Fruit fly (Drosophila melanogaster) whole organism, wandering third instar larva: ENCODE data around the gene RpS17.
A peak's percentile ranks its signal among the peaks of the same experiment; 100 is the strongest.

ENCODE experiments used
- Abd-B ChIP-seq: fragments of >200 bp; optimal IDR thresholded peaks from 2 replicates; lab custom pipeline; 2017; ENCODE audit warnings: missing biosample characterization, missing genetic modification characterization
- CG32264 ChIP-seq: fragments of 200-800 bp; sonication (Bioruptor generic); optimal IDR thresholded peaks from 2 replicates; lab custom pipeline; 2016; ENCODE audit warnings: missing biosample characterization, missing genetic modification characterization
- CG9705 ChIP-seq: fragments of 200-800 bp; sonication (Bioruptor generic); optimal IDR thresholded peaks from 2 replicates; lab custom pipeline; 2018; ENCODE audit warnings: missing biosample characterization, mild to moderate bottlenecking, missing genetic modification characterization
- CrebA ChIP-seq: fragments of 200-800 bp; sonication (Bioruptor generic); optimal IDR thresholded peaks from 2 replicates; lab custom pipeline; 2016; ENCODE audit warnings: missing biosample characterization, mild to moderate bottlenecking, missing genetic modification characterization, borderline replicate concordance
- Dfd ChIP-seq: fragments of >200 bp; optimal IDR thresholded peaks from 2 replicates; lab custom pipeline; 2017; ENCODE audit warnings: missing biosample characterization, missing genetic modification characterization
- Dif ChIP-seq: fragments of 200-275, 200-300 bp; sonication (Bioruptor generic); optimal IDR thresholded peaks from 2 replicates; lab custom pipeline; 2018; ENCODE audit warnings: missing biosample characterization, missing genetic modification characterization; ENCODE audit not compliant: partially characterized antibody
- GATAd ChIP-seq: sonication (Bioruptor generic); optimal IDR thresholded peaks from 2 replicates; lab custom pipeline; 2016; ENCODE audit warnings: missing biosample characterization, missing genetic modification characterization
- HLH106 ChIP-seq: fragments of 200-800 bp; optimal IDR thresholded peaks from 3 replicates; lab custom pipeline; 2019; ENCODE audit warnings: missing biosample characterization, mild to moderate bottlenecking, missing genetic modification characterization, moderate library complexity
- Hnf4 ChIP-seq: fragments of 200-800 bp; sonication (Bioruptor generic); optimal IDR thresholded peaks from 2 replicates; lab custom pipeline; 2016; ENCODE audit warnings: missing biosample characterization, mild to moderate bottlenecking, missing genetic modification characterization
- Hr78 ChIP-seq: fragments of >200 bp; optimal IDR thresholded peaks from 2 replicates; lab custom pipeline; 2017; ENCODE audit warnings: missing biosample characterization, missing genetic modification characterization
- Hr83 ChIP-seq: fragments of 200-300 bp; sonication (Bioruptor generic); optimal IDR thresholded peaks from 2 replicates; lab custom pipeline; 2016; ENCODE audit warnings: missing biosample characterization, mild to moderate bottlenecking, missing genetic modification characterization, moderate library complexity; ENCODE audit not compliant: poor library complexity, severe bottlenecking
- Jra ChIP-seq: sonication (Bioruptor generic); optimal IDR thresholded peaks from 2 replicates; lab custom pipeline; 2016; ENCODE audit warnings: missing biosample characterization, missing genetic modification characterization
- Mio ChIP-seq: sonication (Bioruptor generic); optimal IDR thresholded peaks from 2 replicates; lab custom pipeline; 2016; ENCODE audit warnings: missing biosample characterization, missing genetic modification characterization
- Myc ChIP-seq: fragments of >200 bp; optimal IDR thresholded peaks from 2 replicates; lab custom pipeline; 2017
- N ChIP-seq: fragments of >200 bp; optimal IDR thresholded peaks from 2 replicates; lab custom pipeline; 2018; ENCODE audit warnings: missing biosample characterization, missing external identifiers, missing genetic modification characterization
- OdsH ChIP-seq: fragments of 200-800 bp; sonication (Bioruptor generic); optimal IDR thresholded peaks from 2 replicates; lab custom pipeline; 2016; ENCODE audit warnings: missing biosample characterization, mild to moderate bottlenecking, missing genetic modification characterization
- Rel ChIP-seq, 2 experiments: fragments of 200-800 bp; sonication (Bioruptor generic) in 1 of 2; optimal IDR thresholded peaks; 2 replicates in 1 of 2; 3 replicates in 1 of 2; lab custom pipeline; 2016 to 2019; ENCODE audit warnings: mild to moderate bottlenecking in 2 of 2, missing biosample characterization in 2 of 2, missing genetic modification characterization in 2 of 2, moderate library complexity in 1 of 2
- Sp1 ChIP-seq: fragments of 200-800 bp; sonication (Bioruptor generic); optimal IDR thresholded peaks from 3 replicates; lab custom pipeline; 2019; ENCODE audit warnings: missing biosample characterization, mild to moderate bottlenecking, missing genetic modification characterization, moderate library complexity
- Vsx2 ChIP-seq: fragments of 200-300, 225-300 bp; sonication (Bioruptor generic); optimal IDR thresholded peaks from 2 replicates; lab custom pipeline; 2018; ENCODE audit warnings: missing biosample characterization, missing genetic modification characterization; ENCODE audit not compliant: partially characterized antibody
- br ChIP-seq: fragments of 200-800 bp; sonication (Bioruptor generic); optimal IDR thresholded peaks from 2 replicates; lab custom pipeline; 2016; ENCODE audit warnings: missing biosample characterization, missing genetic modification characterization
- brk ChIP-seq: fragments of 200-800 bp; sonication (Bioruptor generic); optimal IDR thresholded peaks from 2 replicates; lab custom pipeline; 2016; ENCODE audit warnings: missing biosample characterization, mild to moderate bottlenecking, missing genetic modification characterization
- dl ChIP-seq, 2 experiments: fragments of 175-275, 200-275 bp in 1 of 2; fragments of 200-275 bp in 1 of 2; sonication (Bioruptor generic); optimal IDR thresholded peaks; lab custom pipeline; 2018; ENCODE audit warnings: mild to moderate bottlenecking in 2 of 2, missing biosample characterization in 2 of 2, missing genetic modification characterization in 2 of 2, moderate library complexity in 2 of 2; ENCODE audit not compliant: partially characterized antibody in 2 of 2, insufficient read depth in 1 of 2
- dmrt93B ChIP-seq: fragments of 200-800 bp; sonication (Bioruptor generic); optimal IDR thresholded peaks from 2 replicates; lab custom pipeline; 2018; ENCODE audit warnings: missing biosample characterization, mild to moderate bottlenecking, missing genetic modification characterization
- dsf ChIP-seq: sonication (Bioruptor generic); optimal IDR thresholded peaks from 2 replicates; lab custom pipeline; 2016; ENCODE audit warnings: missing biosample characterization, missing genetic modification characterization, borderline replicate concordance
- ey ChIP-seq: fragments of 200-800 bp; sonication (Bioruptor generic); optimal IDR thresholded peaks from 2 replicates; lab custom pipeline; 2016; ENCODE audit warnings: missing biosample characterization, missing genetic modification characterization
- foxo ChIP-seq, 2 experiments: fragments of 200-800 bp; sonication (Bioruptor generic); optimal IDR thresholded peaks; 2 replicates in 1 of 2; 3 replicates in 1 of 2; lab custom pipeline; 2016 to 2017; ENCODE audit warnings: missing biosample characterization in 2 of 2, missing genetic modification characterization in 2 of 2
- fru ChIP-seq: fragments of 200-800 bp; sonication (Bioruptor generic); optimal IDR thresholded peaks from 3 replicates; lab custom pipeline; 2016; ENCODE audit warnings: missing biosample characterization, mild to moderate bottlenecking, missing genetic modification characterization
- h ChIP-seq: fragments of 200-800 bp; sonication (Bioruptor generic); optimal IDR thresholded peaks from 3 replicates; lab custom pipeline; 2016; ENCODE audit warnings: missing biosample characterization, mild to moderate bottlenecking, missing genetic modification characterization
- jim ChIP-seq: fragments of 175-275, 200-325 bp; sonication (Bioruptor generic); optimal IDR thresholded peaks from 2 replicates; lab custom pipeline; 2016; ENCODE audit warnings: missing biosample characterization, mild to moderate bottlenecking, missing genetic modification characterization
- lola ChIP-seq: fragments of >200 bp; optimal IDR thresholded peaks from 2 replicates; lab custom pipeline; 2017; ENCODE audit warnings: missing biosample characterization, missing genetic modification characterization
- pan ChIP-seq: fragments of >200 bp; optimal IDR thresholded peaks from 2 replicates; lab custom pipeline; 2017
- psq ChIP-seq: fragments of 200-800 bp; sonication (Bioruptor generic); optimal IDR thresholded peaks from 3 replicates; lab custom pipeline; 2017; ENCODE audit warnings: missing biosample characterization, mild to moderate bottlenecking, missing genetic modification characterization, moderate library complexity
- rgr ChIP-seq: fragments of 200-800 bp; sonication (Bioruptor generic); optimal IDR thresholded peaks from 3 replicates; lab custom pipeline; 2016; ENCODE audit warnings: missing biosample characterization, mild to moderate bottlenecking, missing genetic modification characterization
- sage ChIP-seq: fragments of 200-800 bp; sonication (Bioruptor generic); optimal IDR thresholded peaks from 2 replicates; lab custom pipeline; 2016; ENCODE audit warnings: missing biosample characterization, mild to moderate bottlenecking, missing genetic modification characterization
- sv ChIP-seq: fragments of 200-800 bp; sonication (Bioruptor generic); optimal IDR thresholded peaks from 3 replicates; lab custom pipeline; 2016; ENCODE audit warnings: missing biosample characterization, missing genetic modification characterization
- tai ChIP-seq: sonication (Bioruptor generic); optimal IDR thresholded peaks from 2 replicates; lab custom pipeline; 2016; ENCODE audit warnings: missing biosample characterization, missing genetic modification characterization
- usp ChIP-seq: fragments of >200 bp; optimal IDR thresholded peaks from 2 replicates; lab custom pipeline; 2017; ENCODE audit warnings: missing biosample characterization, missing genetic modification characterization
- woc ChIP-seq: sonication (Bioruptor generic); optimal IDR thresholded peaks from 2 replicates; lab custom pipeline; 2016; ENCODE audit warnings: missing biosample characterization, mild to moderate bottlenecking, missing genetic modification characterization

The RpS17 gene

dm6 chr3L:9383345-9384075 lies 46.1 kb downstream of the RpS17 start, which contains the start of gene Hsp27 (continued):
- TF ChIP-seq woc: peak; percentile 100

- TF ChIP-seq dl (GFP tag; optimal IDR thresholded peaks at IDR 0.05; lab: Kevin White, UChicago; ENCODE audit: insufficient read depth in 1 of 2, partially characterized antibody in 2 of 2): peak in 1 of 2 experiments; percentile 7
- TF ChIP-seq Sp1: peak; percentile 27
- TF ChIP-seq pan (lab: Kevin White, UChicago): no peak
- peak; percentile 12 for TF ChIP-seq CG32264
- TF ChIP-seq Hr78 (GFP tag; lab: Kevin White, UChicago): no peak
- TF ChIP-seq Hnf4: peak; percentile 59
- peak; percentile 43 to 45 for TF ChIP-seq foxo (GFP tag; optimal IDR thresholded peaks at IDR 0.05; lab: Kevin White, UChicago)
- no peak for TF ChIP-seq Mio (GFP tag; lab: Kevin White, UChicago)
- peak; percentile 6 for TF ChIP-seq sage (GFP tag; lab: Kevin White, UChicago)
- TF ChIP-seq Dfd (GFP tag; lab: Kevin White, UChicago): no peak
- TF ChIP-seq br (GFP tag; lab: Kevin White, UChicago): peak; percentile 60
- no peak for TF ChIP-seq lola
- TF ChIP-seq dsf (GFP tag; lab: Kevin White, UChicago): no peak
- TF ChIP-seq rgr: peak; percentile 37
- TF ChIP-seq psq: peak; percentile 66
- peak; percentile 26 for TF ChIP-seq woc
- TF ChIP-seq Myc: no peak
- TF ChIP-seq Abd-B (GFP tag; lab: Kevin White, UChicago): no peak
- no peak for TF ChIP-seq usp (GFP tag; lab: Kevin White, UChicago)
- peak; percentile 32 for TF ChIP-seq Jra (GFP tag; lab: Kevin White, UChicago)
- TF ChIP-seq OdsH (GFP tag; lab: Kevin White, UChicago): peak; percentile 53
- TF ChIP-seq Hr83 (GFP tag; lab: Kevin White, UChicago): peak; percentile 88
- TF ChIP-seq jim (GFP tag; lab: Kevin White, UChicago): no peak
- no peak for TF ChIP-seq Vsx2 (GFP tag; lab: Kevin White, UChicago)
- TF ChIP-seq tai (GFP tag; lab: Kevin White, UChicago): no peak
- no peak for TF ChIP-seq sv (GFP tag; lab: Kevin White, UChicago)
- TF ChIP-seq brk: peak; percentile 71
- peak; percentile 35 for TF ChIP-seq h (GFP tag; lab: Kevin White, UChicago)
- TF ChIP-seq GATAd (GFP tag; lab: Kevin White, UChicago): no peak
- no peak for TF ChIP-seq CG9705 (GFP tag; lab: Kevin White, UChicago)
- TF ChIP-seq fru (GFP tag; lab: Kevin White, UChicago): peak; percentile 50
- no peak for TF ChIP-seq ey (GFP tag; lab: Kevin White, UChicago)
- TF ChIP-seq Rel (GFP tag; optimal IDR thresholded peaks at IDR 0.05; lab: Kevin White, UChicago): no peak
- TF ChIP-seq Rel (tag; optimal IDR thresholded peaks at IDR 0.05; lab: Kevin White, UChicago): peak; percentile 47
- peak; percentile 59 for TF ChIP-seq Dif (GFP tag; lab: Kevin White, UChicago)
- no peak for TF ChIP-seq dmrt93B (GFP tag; lab: Kevin White, UChicago)
- TF ChIP-seq N (GFP tag; lab: Kevin White, UChicago): no peak
- peak; percentile 28 for TF ChIP-seq HLH106
- TF ChIP-seq CrebA (GFP tag; lab: Kevin White, UChicago): peak; percentile 58
These were observed 48.0 kb downstream of the RpS17 start, which contains the start of gene Hsp23 for dm6 chr3L:9381602-9382001. Hsp23 (plus strand) TSS chr3L:9381882.
